Worm (Caenorhabditis elegans): ENCODE results near the gene oat-1.

The oat-1 gene

DNA sequence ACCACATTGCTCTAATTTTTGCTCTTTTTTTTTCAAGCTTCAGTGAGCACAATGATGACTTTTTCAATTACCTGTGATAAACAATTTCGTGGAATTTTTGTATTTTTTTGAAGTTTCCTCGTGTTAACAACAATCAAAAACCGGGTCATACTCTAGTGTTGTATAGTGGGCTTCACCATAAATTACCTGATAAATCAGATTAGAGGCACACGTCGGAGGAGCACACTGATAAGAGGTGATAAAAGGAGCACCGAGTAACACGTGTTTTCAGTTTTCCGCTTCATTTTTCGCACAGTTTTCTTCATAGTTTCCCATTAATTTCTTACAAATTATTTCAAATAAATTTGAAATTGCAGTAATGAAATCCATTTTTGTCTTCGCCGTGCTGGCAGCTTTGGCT, 8.9 kb upstream of the oat-1 start, which contains the start of gene spp-8 (continued):
- TF ChIP-seq ets-4 (GFP tag; optimal IDR thresholded peaks at IDR 0.05), result peak; percentile 87
- TF ChIP-seq sdz-38 (tag; optimal IDR thresholded peaks at IDR 0.05), result no peak
- TF ChIP-seq aptf-3 (GFP tag; IDR thresholded peaks at IDR 0.05), result no peak
- no peak for TF ChIP-seq unc-62 (GFP tag; optimal IDR thresholded peaks at IDR 0.05)
- TF ChIP-seq xnd-1 (tag; optimal IDR thresholded peaks at IDR 0.05), result no peak

DNA sequence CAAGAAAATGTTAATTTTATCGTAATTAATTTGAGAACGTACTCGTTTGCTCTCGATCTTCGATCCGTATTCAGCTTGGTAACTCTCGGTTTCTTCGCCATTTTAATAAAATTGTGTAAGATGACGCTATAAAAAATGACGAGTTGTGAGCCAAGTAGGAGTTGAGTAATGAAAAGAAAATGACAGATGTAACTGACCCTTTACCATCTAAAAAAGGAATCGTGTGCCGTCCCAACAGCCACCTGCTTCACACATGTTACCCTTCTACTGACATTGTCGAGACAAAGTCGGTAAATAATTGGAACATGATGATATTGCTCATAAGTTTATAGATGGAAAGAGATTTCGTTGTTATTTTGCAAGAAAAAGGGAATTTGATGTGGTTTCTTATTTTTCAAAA, 7.0 kb upstream of the oat-1 start, which contains the start of gene hlh-12:
Gene hlh-12, minus strand, starts transcription at position 101 of the 400 bp plus-strand sequence.
- TF ChIP-seq madf-10 (tag; optimal IDR thresholded peaks at IDR 0.05) (no peak), ztf-3 (GFP tag; optimal IDR thresholded peaks at IDR 0.05) (no peak), rcor-1 (GFP tag; IDR thresholded peaks at IDR 0.05) (no peak), lin-40 (tag; optimal IDR thresholded peaks at IDR 0.05) (no peak), F57A8.1 (GFP tag; optimal IDR thresholded peaks at IDR 0.05) (no peak), mcd-1 (GFP tag; IDR thresholded peaks at IDR 0.05) (no peak), lir-1 (GFP tag; conservative IDR thresholded peaks at IDR 0.05) (no peak), Y53G8AR.9 (GFP tag; conservative IDR thresholded peaks at IDR 0.05) (no peak), nhr-27 (tag; optimal IDR thresholded peaks at IDR 0.05) (no peak), ccch-3 (GFP tag; optimal IDR thresholded peaks at IDR 0.05) (no peak), hsf-1 (GFP tag; IDR thresholded peaks at IDR 0.05) (no peak), bed-2 (GFP tag; IDR thresholded peaks at IDR 0.05) (no peak), gei-17 (GFP tag; optimal IDR thresholded peaks at IDR 0.05) (no peak), hlh-26 (GFP tag; conservative IDR thresholded peaks at IDR 0.05) (no peak), zim-3 (tag; optimal IDR thresholded peaks at IDR 0.05) (no peak), ztf-6 (GFP tag; IDR thresholded peaks at IDR 0.05) (no peak), Y56A3A.18 (GFP tag; IDR thresholded peaks at IDR 0.05) (no peak), attf-6 (GFP tag; IDR thresholded peaks at IDR 0.05) (no peak), egl-18 (GFP tag; IDR thresholded peaks at IDR 0.05) (no peak), T26A5.8 (tag; optimal IDR thresholded peaks at IDR 0.05) (no peak)

DNA sequence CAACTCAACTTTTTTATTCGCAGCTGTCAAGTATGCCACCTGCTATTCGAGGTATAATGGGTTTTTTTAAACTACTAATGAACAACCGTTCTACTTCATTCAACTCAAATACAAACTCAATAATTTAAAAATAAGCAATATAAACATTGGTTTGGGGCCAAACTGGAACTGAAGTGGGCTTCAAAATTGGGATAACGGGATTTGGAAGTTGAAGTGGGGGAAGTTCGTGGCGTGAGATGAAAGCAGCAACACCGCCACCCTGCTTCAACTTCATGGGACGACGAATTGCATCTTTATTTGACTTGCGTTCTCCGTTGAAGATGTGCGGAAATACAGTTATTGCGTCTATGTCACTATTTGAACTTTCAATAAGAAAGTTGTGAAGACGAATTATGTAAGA, 6.1 kb upstream of the oat-1 start:
- no peak for TF ChIP-seq hmg-1.2 (GFP tag; IDR thresholded peaks at IDR 0.05)
- TF ChIP-seq F37B4.10 (GFP tag; IDR thresholded peaks at IDR 0.05), result no peak
- no peak for TF ChIP-seq dpff-1 (tag; optimal IDR thresholded peaks at IDR 0.05)
- TF ChIP-seq tbp1 (GFP tag; optimal IDR thresholded peaks at IDR 0.05), result no peak
- TF ChIP-seq T07F8.4 (tag; optimal IDR thresholded peaks at IDR 0.05), result no peak
- TF ChIP-seq lin-26 (GFP tag; IDR thresholded peaks at IDR 0.05), result no peak
- TF ChIP-seq nhr-90 (tag; optimal IDR thresholded peaks at IDR 0.05), result no peak
- TF ChIP-seq Y67H2A.10 (GFP tag; conservative IDR thresholded peaks at IDR 0.05), result no peak
- 0 out of 2 replicates have a peak, but pooled peaks have one; percentile 35 for TF ChIP-seq Y53G8AR.9 (GFP tag; conservative IDR thresholded peaks at IDR 0.05)
- no peak for TF ChIP-seq K11D2.4 (GFP tag; IDR thresholded peaks at IDR 0.05)
- no peak for TF ChIP-seq bed-1 (GFP tag; IDR thresholded peaks at IDR 0.05)
- peak; percentile 20 for TF ChIP-seq atf-7 (tag; optimal IDR thresholded peaks at IDR 0.05)
- TF ChIP-seq snpc-4 (GFP tag; optimal IDR thresholded peaks at IDR 0.05), result no peak
- TF ChIP-seq snpc-4 (tag; optimal IDR thresholded peaks at IDR 0.05), result no peak
- no peak for TF ChIP-seq lir-1 (GFP tag; conservative IDR thresholded peaks at IDR 0.05)
- TF ChIP-seq bed-2 (GFP tag; IDR thresholded peaks at IDR 0.05), result no peak
- no peak for TF ChIP-seq nhr-179 (tag; optimal IDR thresholded peaks at IDR 0.05)
- no peak for TF ChIP-seq F10E7.11 (tag; optimal IDR thresholded peaks at IDR 0.05)
- TF ChIP-seq B0336.3 (GFP tag; IDR thresholded peaks at IDR 0.05), result peak; percentile 41
- no peak for TF ChIP-seq tlf-1 (GFP tag; optimal IDR thresholded peaks at IDR 0.05)
- peak; percentile 21 for TF ChIP-seq repo-1 (tag; optimal IDR thresholded peaks at IDR 0.05)
- TF ChIP-seq ets-4 (GFP tag; optimal IDR thresholded peaks at IDR 0.05), result no peak
- TF ChIP-seq ceh-40 (GFP tag; IDR thresholded peaks at IDR 0.05), result no peak
- no peak for TF ChIP-seq ccch-3 (GFP tag; optimal IDR thresholded peaks at IDR 0.05)
- no peak for TF ChIP-seq cebp-1 (GFP tag; IDR thresholded peaks at IDR 0.05)
- TF ChIP-seq cebp-1 (tag; optimal IDR thresholded peaks at IDR 0.05), result peak; percentile 0
- no peak for TF ChIP-seq Y56A3A.18 (GFP tag; IDR thresholded peaks at IDR 0.05)
- no peak for TF ChIP-seq ztf-3 (GFP tag; optimal IDR thresholded peaks at IDR 0.05)
- 0 out of 2 replicates have a peak, but pooled peaks have one; percentile 27 for TF ChIP-seq nfyb-1 (GFP tag; IDR thresholded peaks at IDR 0.05)
- TF ChIP-seq F22D6.2 (tag; optimal IDR thresholded peaks at IDR 0.05), result no peak

Data from whole organism, young adult.